In the genomic region with DNA sequence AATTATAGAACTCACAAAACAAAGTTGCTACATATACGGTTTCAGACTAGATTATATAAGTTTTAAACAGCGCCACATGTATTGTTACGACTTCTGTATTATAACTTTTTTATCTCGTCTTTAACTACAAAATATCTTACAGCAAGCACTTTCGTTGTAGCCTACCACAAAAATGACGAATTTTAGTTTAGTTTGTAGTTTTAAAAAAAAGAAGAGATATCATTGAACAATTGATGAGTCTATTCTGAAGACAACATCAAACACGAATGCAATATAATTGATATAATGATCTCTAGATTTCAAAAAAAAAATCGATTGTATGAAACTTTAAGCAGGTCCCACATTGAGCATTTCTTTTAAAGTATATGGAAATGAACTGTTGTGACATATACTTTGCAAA, we compare ENCODE assay signal across 3 worm cellular contexts.
A peak's percentile ranks its signal among the peaks of the same experiment; 100 is the strongest.
TF ChIP-seq lines count a peak whose summit lies in the region.

No protein-coding gene starts in this region.

TF ChIP-seq in whole organism, L2 larva, 48 proteins besides CTCF, POLR2A, EP300 and RAD21:
- TF ChIP-seq egl-27 (tag; optimal IDR thresholded peaks at IDR 0.05; lab: Kevin White, UChicago) (no peak), nhr-25 (tag; optimal IDR thresholded peaks at IDR 0.05; lab: Kevin White, UChicago) (peak; percentile 4), sma-3 (GFP tag; optimal IDR thresholded peaks at IDR 0.05; lab: Kevin White, UChicago) (no peak)

TF ChIP-seq in whole organism, L3 larva, 47 proteins besides CTCF, POLR2A, EP300 and RAD21:
- TF ChIP-seq nhr-43 (tag; optimal IDR thresholded peaks at IDR 0.05; lab: Kevin White, UChicago; ENCODE audit: poor library complexity, severe bottlenecking) = peak; percentile 25
- no peak for TF ChIP-seq egl-5 (tag; optimal IDR thresholded peaks at IDR 0.05; lab: Kevin White, UChicago)
- TF ChIP-seq pha-4 (tag; optimal IDR thresholded peaks at IDR 0.05; lab: Kevin White, UChicago) = no peak
- TF ChIP-seq elt-3 (tag; optimal IDR thresholded peaks at IDR 0.05; lab: Kevin White, UChicago) = peak in 1 of 3 experiments; percentile 20
TF ChIP-seq in whole organism, L3 larva: peak in this region for 2.

TF ChIP-seq in whole organism, L4 larva, 104 proteins besides CTCF, POLR2A, EP300 and RAD21:
- TF ChIP-seq aha-1 (tag; lab: Kevin White, UChicago) (peak; percentile 99), nhr-28 (tag; optimal IDR thresholded peaks at IDR 0.05; lab: Kevin White, UChicago) (peak; percentile 94), vab-7 (GFP tag; IDR thresholded peaks at IDR 0.05; lab: Robert Waterston, UW) (no peak)
